Worm (Caenorhabditis elegans): ENCODE results near the gene rbg-3.

DNA sequence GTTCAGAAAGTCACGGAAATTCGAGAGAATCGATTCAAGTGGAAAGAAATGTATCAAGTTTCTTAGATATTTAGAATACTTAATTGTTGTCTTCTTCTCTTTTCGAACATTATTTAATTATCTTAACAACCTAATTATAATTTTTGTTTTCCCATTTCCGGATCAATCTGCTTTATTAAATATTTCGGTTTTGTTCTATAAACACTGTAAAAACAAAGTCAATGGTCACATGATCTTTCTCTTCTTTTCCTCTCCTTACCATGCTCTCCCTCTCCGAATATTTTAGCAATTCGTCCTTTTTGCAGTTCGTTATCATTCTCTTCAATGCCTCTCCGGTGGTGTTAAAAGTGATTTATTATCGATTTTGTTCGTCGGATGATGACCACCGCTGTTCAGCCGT is 42.3 kb downstream of the rbg-3 start, which contains the start of gene tag-325:
- no peak for TF ChIP-seq dao-5 (tag; optimal IDR thresholded peaks at IDR 0.05)
- no peak for TF ChIP-seq him-1 (tag; optimal IDR thresholded peaks at IDR 0.05)
- no peak for TF ChIP-seq W03F9.2 (tag; optimal IDR thresholded peaks at IDR 0.05)
